Fruit fly (Drosophila melanogaster): ENCODE measurements around the gene ND-B8.

The ND-B8 gene

DNA sequence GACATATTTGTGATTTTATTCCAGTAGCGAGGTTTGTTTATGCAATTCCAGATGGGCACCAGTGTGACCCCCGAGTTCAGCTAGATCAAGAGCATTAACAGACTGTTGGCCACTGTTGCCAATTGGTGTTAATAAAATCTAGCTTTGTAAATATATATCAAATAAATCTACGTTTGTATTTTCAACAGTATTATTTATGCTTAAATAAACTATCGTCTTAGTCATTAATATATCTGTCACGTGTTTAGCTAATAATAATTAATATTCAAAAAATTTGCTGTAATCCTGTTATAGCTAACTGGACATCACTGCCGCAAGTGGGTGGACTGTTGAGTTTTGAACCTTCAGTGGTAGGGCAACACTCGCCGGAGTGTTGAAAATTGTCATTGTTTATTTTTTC, 5.1 kb downstream of the ND-B8 start, which contains the start of the genes mRpL27 and CG15435 (continued):
- no peak for TF ChIP-seq fd59A (GFP tag; optimal IDR thresholded peaks at IDR 0.05)
- TF ChIP-seq CG15336 (GFP tag; IDR thresholded peaks at IDR 0.05): no peak
- TF ChIP-seq Hr38 (GFP tag; optimal IDR thresholded peaks at IDR 0.05): no peak
- TF ChIP-seq Sox15 (GFP tag; optimal IDR thresholded peaks at IDR 0.05): no peak
- TF ChIP-seq CG16779 (tag; optimal IDR thresholded peaks at IDR 0.05): no peak
- no peak for TF ChIP-seq CG8632 (GFP tag; optimal IDR thresholded peaks at IDR 0.05)
- no peak for TF ChIP-seq Sox102F (GFP tag; optimal IDR thresholded peaks at IDR 0.05)
- TF ChIP-seq cyc (GFP tag; optimal IDR thresholded peaks at IDR 0.05): no peak
- no peak for TF ChIP-seq vri (GFP tag; optimal IDR thresholded peaks at IDR 0.05)
- no peak for TF ChIP-seq acj6 (GFP tag; optimal IDR thresholded peaks at IDR 0.05)
- TF ChIP-seq Sox14 (GFP tag; optimal IDR thresholded peaks at IDR 0.05): peak; percentile 50
- TF ChIP-seq Hr4 (GFP tag; optimal IDR thresholded peaks at IDR 0.05): no peak
- TF ChIP-seq pdm3 (GFP tag; optimal IDR thresholded peaks at IDR 0.05): no peak
- no peak for TF ChIP-seq net (GFP tag; optimal IDR thresholded peaks at IDR 0.05)
- TF ChIP-seq fd85E (GFP tag; optimal IDR thresholded peaks at IDR 0.05): no peak
- TF ChIP-seq Ets21C (GFP tag; optimal IDR thresholded peaks at IDR 0.05): no peak
- no peak for TF ChIP-seq CG8319 (GFP tag; optimal IDR thresholded peaks at IDR 0.05)
- no peak for TF ChIP-seq CG3919 (GFP tag; optimal IDR thresholded peaks at IDR 0.05)
- no peak for TF ChIP-seq CG7368 (GFP tag; optimal IDR thresholded peaks at IDR 0.05)
- no peak for TF ChIP-seq CG10669 (GFP tag; optimal IDR thresholded peaks at IDR 0.05)
- no peak for TF ChIP-seq OdsH (GFP tag; optimal IDR thresholded peaks at IDR 0.05)

DNA sequence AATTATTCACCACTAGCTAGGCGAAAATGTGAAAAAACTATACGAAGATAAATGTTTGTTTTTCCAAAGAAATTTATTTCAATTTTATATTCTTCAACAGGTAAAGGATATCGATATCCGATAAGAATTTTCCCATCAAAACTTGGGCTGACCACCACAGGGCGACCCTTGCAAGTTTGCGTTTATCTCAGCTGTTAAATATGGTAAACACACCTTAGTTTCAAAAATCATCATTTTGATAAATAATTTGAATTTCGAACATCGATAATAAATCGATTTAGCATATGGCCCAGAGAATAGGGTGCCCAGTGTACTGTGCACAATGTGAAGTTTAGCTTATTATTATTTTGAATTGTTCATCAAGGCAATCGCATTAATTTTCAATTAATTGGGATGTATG, 8.9 kb downstream of the ND-B8 start, which contains the start of the genes CG15443 and Paris:
Gene CG15443 (minus strand): TSS at position 125 of the 400 bp plus-strand sequence.
Gene Paris (plus strand): TSS at position 289 of the 400 bp plus-strand sequence.
- peak; percentile 36 for TF ChIP-seq fkh (GFP tag; optimal IDR thresholded peaks at IDR 0.05)
- no peak for TF ChIP-seq CG6276 (GFP tag; optimal IDR thresholded peaks at IDR 0.05)
- TF ChIP-seq CG10669 (GFP tag; optimal IDR thresholded peaks at IDR 0.05): no peak
- no peak for TF ChIP-seq spab (GFP tag; optimal IDR thresholded peaks at IDR 0.05)
- TF ChIP-seq Met (GFP tag; optimal IDR thresholded peaks at IDR 0.05): no peak
- TF ChIP-seq Eip78C (GFP tag): peak; percentile 32
- TF ChIP-seq vri (GFP tag; optimal IDR thresholded peaks at IDR 0.05): no peak
- TF ChIP-seq CG8119 (GFP tag; IDR thresholded peaks at IDR 0.05): no peak
- TF ChIP-seq CG3919 (GFP tag; optimal IDR thresholded peaks at IDR 0.05): no peak
- TF ChIP-seq esn (GFP tag; optimal IDR thresholded peaks at IDR 0.05): no peak
- TF ChIP-seq CG34406 (GFP tag; optimal IDR thresholded peaks at IDR 0.05): no peak
- TF ChIP-seq OdsH (GFP tag; optimal IDR thresholded peaks at IDR 0.05): no peak
- TF ChIP-seq CG15336 (GFP tag; IDR thresholded peaks at IDR 0.05): no peak

DNA sequence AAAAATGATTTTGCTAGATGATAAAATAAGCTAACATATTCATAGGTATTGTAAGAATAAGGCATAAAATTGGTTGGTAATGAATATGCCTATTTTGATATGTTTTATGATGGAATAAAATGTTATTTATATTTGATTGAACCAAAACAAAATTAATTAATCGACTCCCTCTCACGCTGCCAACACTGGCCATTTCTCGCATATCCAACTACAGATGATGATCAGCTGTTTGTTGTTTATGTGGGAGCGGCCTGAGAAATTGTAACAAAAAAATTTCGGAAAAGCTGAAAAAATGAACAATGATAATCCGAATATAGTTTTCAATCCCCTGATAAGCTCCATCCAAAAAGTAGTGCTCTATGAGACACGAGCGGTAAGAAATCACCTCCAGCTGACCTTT, 10.5 kb downstream of the ND-B8 start, which contains the start of gene FIG4:
Gene FIG4 (plus strand): TSS at position 229 of the 400 bp plus-strand sequence.
- peak; percentile 36 for TF ChIP-seq Sox102F (GFP tag; optimal IDR thresholded peaks at IDR 0.05)
- peak; percentile 16 for TF ChIP-seq esn (GFP tag; optimal IDR thresholded peaks at IDR 0.05)
- no peak for TF ChIP-seq Ets21C (GFP tag; optimal IDR thresholded peaks at IDR 0.05)

DNA sequence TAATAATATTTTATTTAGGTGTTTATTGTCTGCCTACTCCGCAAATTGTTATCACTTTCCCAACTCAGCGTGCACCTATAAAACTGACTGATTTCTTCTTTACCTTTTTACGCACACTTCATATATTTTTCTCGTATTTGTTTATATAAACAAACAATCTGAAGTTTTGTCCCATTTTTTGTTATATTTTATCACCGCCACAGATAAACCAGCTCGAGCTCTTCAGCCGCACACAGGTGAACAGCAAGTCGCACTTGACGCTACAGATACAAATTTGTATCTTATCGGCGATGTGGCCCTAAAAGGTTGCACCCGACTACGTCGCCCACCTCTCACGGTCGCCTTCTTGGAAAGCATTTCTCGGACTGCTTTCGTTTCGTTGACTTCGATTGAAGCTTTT, 21.0 kb downstream of the ND-B8 start:
- TF ChIP-seq fkh (GFP tag; optimal IDR thresholded peaks at IDR 0.05) (peak; percentile 46), salr (GFP tag; optimal IDR thresholded peaks at IDR 0.05) (no peak)

DNA sequence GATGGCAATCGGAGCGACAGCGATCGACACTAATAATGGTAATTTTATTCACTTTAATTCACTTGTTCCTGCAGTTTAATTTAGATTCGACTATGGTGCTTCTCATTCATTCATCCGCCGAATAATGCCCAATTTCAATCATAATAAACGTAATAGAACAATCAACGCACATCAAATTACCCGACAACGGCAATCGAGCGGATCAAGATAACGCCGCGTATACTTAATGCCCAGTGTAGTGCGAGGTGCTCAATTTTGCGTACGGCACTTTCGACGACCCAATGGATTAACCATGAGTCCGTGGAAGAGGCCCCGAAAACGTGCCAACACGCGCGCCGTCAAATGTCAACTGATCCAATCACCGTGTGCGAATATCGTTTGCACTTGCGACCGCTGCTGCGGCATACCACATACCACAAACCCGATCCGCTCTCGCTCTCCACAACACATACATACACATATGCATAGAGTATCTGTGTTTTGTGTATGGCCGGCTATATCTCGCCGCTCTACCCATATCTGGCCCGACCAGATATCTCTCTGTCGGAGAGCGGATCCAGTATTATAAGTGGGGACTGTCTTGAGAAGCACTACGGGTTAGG, 22.3 kb downstream of the ND-B8 start, which contains the start of gene ine:
Gene ine (minus strand): TSS at position 351 of the 602 bp plus-strand sequence.
- TF ChIP-seq CG16779 (tag; optimal IDR thresholded peaks at IDR 0.05) (peak; percentile 25), CG7368 (GFP tag; optimal IDR thresholded peaks at IDR 0.05) (no peak), achi (GFP tag; optimal IDR thresholded peaks at IDR 0.05) (no peak), fkh (GFP tag; optimal IDR thresholded peaks at IDR 0.05) (no peak), vri (GFP tag; optimal IDR thresholded peaks at IDR 0.05) (no peak), CG32006 (GFP tag; optimal IDR thresholded peaks at IDR 0.05) (no peak), CG6163 (GFP tag; IDR thresholded peaks at IDR 0.05) (peak; percentile 55; the same call in 1 of the 3 replicates), CG1621 (tag; optimal IDR thresholded peaks at IDR 0.05) (peak; percentile 42), CG15336 (GFP tag; IDR thresholded peaks at IDR 0.05) (no peak; the same call in 1 of the 2 replicates), dac (GFP tag; optimal IDR thresholded peaks at IDR 0.05) (no peak), net (GFP tag; optimal IDR thresholded peaks at IDR 0.05) (no peak), Lpt (GFP tag; optimal IDR thresholded peaks at IDR 0.05) (no peak), CG6276 (GFP tag; optimal IDR thresholded peaks at IDR 0.05) (no peak), Eip78C (GFP tag) (peak; percentile 55), Sox102F (GFP tag; optimal IDR thresholded peaks at IDR 0.05) (no peak), CG6808 (GFP tag; optimal IDR thresholded peaks at IDR 0.05) (no peak), CG8632 (GFP tag; optimal IDR thresholded peaks at IDR 0.05) (no peak), eg (GFP tag; IDR thresholded peaks at IDR 0.05) (peak; percentile 50; the same call in 1 of the 3 replicates), Met (GFP tag; optimal IDR thresholded peaks at IDR 0.05) (no peak), pdm3 (GFP tag; optimal IDR thresholded peaks at IDR 0.05) (no peak), CG6854 (GFP tag; optimal IDR thresholded peaks at IDR 0.05) (no peak), fd59A (GFP tag; optimal IDR thresholded peaks at IDR 0.05) (no peak), CG11294 (GFP tag; IDR thresholded peaks at IDR 0.05) (no peak), Gug (GFP tag; IDR thresholded peaks at IDR 0.05) (no peak), Hr4 (GFP tag; optimal IDR thresholded peaks at IDR 0.05) (no peak)
